Fruit fly (Drosophila melanogaster) whole organism: ENCODE measurements around the gene lab.

Experiments
- CG8478 ChIP-seq: fragments of >200 bp; optimal IDR thresholded peaks from 2 replicates; lab custom pipeline; 2018; ENCODE audit warnings: inconsistent platforms
- pan ChIP-seq: fragments of >200 bp; optimal IDR thresholded peaks from 2 replicates; lab custom pipeline; 2017
- psq ChIP-seq: fragments of >200 bp; optimal IDR thresholded peaks from 2 replicates; lab custom pipeline; 2017
- usp ChIP-seq: fragments of >200 bp; optimal IDR thresholded peaks from 2 replicates; lab custom pipeline; 2017; ENCODE audit warnings: missing biosample characterization, missing genetic modification characterization, mixed read lengths

DNA sequence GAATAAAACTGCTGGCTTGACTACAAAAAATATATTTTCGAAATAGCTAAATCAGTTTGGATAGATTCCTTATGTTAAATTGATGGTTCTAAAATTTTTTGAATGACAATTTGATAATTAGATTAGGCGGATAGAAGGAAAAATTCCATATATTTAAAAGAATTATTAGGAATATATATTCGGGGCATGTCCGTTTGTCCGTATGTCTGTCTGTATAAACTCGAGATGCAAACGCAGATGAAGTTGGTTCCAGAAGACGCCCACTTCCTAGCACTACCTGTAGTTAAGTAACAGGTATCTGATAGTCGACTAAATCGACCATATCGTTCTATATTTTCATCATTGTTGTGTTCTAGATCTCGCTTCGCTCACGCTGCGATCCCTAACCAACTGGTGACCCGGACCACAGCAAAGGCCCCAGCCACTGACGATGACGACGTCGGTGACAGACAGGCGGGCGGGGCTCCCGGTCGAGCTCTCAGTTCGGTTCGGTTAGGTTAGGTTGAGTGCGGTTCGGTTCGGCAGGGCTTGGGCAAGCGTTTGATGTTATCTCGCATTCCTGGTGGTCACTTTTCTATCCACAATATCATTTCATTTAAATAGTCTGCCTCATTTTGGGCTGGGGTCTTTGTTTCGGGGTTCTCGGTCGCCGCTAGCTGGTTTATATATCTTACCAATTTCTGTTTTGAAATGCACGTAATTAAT lies 5.9 kb downstream of the lab start:
- TF ChIP-seq usp (GFP tag; lab: Kevin White, UChicago) (no peak), psq (lab: Kevin White, UChicago) (no peak), pan (lab: Kevin White, UChicago) (no peak), CG8478 (no peak)
